Fruit fly (Drosophila melanogaster) ovary, adult (tissue): ENCODE results near the gene CG18265.
A peak's percentile ranks its signal among the peaks of the same experiment; 100 is the strongest.

Experiments used
- CG17801 ChIP-seq: fragments of 200-800 bp; optimal IDR thresholded peaks from 2 replicates; lab custom pipeline; 2019; ENCODE audit warnings: missing biosample characterization, mild to moderate bottlenecking, missing genetic modification characterization, moderate library complexity; ENCODE audit not compliant: partially characterized antibody

The CG18265 gene

DNA sequence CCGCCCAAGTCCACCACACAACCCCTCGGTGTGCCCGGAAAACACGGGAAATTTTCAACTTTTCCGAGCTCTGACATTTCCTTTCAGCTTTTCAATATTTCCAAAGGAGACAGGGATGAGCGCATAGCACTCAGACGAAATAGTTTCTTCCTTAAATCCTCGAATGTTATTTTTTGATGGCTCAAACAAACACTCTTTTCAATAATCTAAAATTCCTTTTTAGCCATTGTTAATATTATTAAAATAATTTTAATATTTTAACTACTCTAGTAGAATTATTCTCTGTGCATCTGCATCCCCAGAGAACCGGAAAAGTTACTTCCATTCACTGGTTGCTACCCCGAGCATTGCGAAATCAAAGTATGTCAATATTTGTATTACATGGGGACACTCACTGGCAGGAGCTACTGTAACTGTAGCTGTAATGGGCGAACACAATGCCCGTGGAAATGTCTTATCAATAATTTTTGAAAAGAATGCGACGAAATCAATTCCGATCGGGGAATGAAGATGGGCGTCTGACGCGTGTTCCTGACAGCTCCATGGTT, 18.6 kb downstream of the CG18265 start:
- no peak for TF ChIP-seq CG17801 (GFP tag; lab: Kevin White, UChicago)

- TF ChIP-seq CG17801 (GFP tag; lab: Kevin White, UChicago), result no peak
Observed at dm6 chr3L:17458856-17459518, 19.8 kb downstream of the CG18265 start.

- TF ChIP-seq CG17801 (GFP tag; lab: Kevin White, UChicago), result no peak
Observed at dm6 chr3L:17461369-17462012, 22.3 kb downstream of the CG18265 start.

- TF ChIP-seq CG17801 (GFP tag; lab: Kevin White, UChicago), result no peak
Observed at dm6 chr3L:17462474-17462873, 23.3 kb downstream of the CG18265 start.

DNA sequence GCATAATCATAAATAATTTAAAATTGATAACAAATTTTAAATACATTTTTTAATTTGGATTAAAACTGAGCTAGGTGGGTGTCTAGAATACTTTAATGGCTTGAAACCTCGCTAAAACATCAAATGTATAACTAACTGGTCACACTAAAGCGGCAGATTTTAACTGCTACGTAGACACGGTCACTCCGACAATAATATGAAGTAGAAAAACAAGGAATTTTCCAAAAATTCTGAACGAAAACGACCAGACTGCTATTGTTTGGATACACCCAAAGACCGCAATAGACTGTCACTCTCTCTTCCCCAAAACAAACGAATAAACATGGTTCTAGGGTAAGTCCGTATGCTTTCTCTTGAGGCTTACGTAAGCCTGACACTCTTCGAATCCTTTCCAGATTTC, 26.6 kb downstream of the CG18265 start, which contains the start of gene QIL1:
Gene QIL1 (plus strand): TSS at position 142 of the 400 bp plus-strand sequence.
- no peak for TF ChIP-seq CG17801 (GFP tag; lab: Kevin White, UChicago)

DNA sequence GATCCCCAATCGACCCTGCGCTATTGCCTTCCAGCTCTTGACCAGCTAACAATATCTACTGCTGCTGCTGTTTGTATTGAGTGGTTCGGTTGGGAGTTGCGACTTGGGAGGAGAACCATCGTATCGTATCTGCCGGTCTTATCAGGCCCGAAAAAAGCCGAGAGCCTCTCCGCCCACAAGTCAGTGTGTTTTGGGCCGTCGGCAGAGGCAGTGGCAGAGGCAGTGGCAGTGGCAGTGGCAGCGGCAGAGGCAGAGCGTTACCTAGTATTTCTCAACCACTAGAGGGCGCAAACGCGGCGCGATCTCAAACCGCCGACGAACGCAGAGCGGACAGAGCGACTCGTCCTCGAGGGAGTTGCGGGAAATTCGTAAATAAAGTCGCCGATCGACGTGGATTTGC, 30.9 kb downstream of the CG18265 start, which contains the start of gene SecCl:
Gene SecCl (plus strand): TSS at position 18 of the 400 bp plus-strand sequence.
- no peak for TF ChIP-seq CG17801 (GFP tag; lab: Kevin White, UChicago)

dm6 chr3L:17473889-17474288, 34.7 kb downstream of the CG18265 start:
- no peak for TF ChIP-seq CG17801 (GFP tag; lab: Kevin White, UChicago)

- TF ChIP-seq CG17801 (GFP tag; lab: Kevin White, UChicago), result peak; percentile 3
Observed at dm6 chr3L:17474711-17475451, 35.7 kb downstream of the CG18265 start, which contains the start of the genes UQCR-Q and CG46525. Gene UQCR-Q (plus strand): TSS chr3L:17474761. Gene CG46525 (plus strand): TSS chr3L:17475220.

DNA sequence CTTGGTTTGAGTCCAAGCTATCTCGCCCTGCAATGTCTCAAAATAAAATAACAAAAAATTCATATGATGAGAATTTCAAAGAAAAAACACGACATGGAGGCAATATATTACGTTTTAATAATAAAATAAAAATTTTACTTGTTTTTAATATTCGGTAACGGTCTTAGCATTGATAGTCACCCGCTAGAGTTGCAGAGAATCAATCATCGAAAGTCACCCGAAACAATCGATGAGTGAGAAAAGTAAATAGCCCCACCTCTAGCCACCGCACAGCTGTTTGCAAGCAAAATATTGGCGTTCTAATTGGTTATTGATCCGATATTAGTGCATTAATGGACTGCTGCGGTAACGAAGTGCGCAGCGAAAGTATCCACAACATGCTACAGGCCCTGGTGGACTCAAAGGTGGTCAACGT, 36.8 kb downstream of the CG18265 start, which contains the start of gene CG34250:
Gene CG34250 (plus strand): TSS at position 244 of the 415 bp plus-strand sequence.
- TF ChIP-seq CG17801 (GFP tag; lab: Kevin White, UChicago), result peak; percentile 56

dm6 chr3L:17476496-17476895, 37.3 kb downstream of the CG18265 start:
- no peak for TF ChIP-seq CG17801 (GFP tag; lab: Kevin White, UChicago)

DNA sequence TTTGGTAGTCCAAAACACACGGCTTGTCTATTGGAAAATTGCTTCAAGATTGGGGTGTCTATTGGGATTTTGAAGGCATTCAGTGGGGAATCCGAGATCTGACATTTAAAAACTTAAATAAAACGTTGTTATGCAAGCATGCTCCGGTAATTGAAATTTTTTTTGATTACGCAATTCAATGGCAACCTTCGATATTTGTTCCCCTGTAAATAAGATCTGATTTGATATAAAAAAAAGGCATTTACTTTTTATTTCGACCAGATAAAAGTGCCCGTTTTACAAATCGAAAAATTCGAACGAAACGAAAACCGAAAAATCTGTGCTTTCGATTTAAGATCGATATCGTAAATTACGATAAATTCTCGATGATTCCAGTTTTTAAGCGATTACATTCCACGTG, 39.6 kb downstream of the CG18265 start, which contains the start of the genes CG13733 and qjt:
Gene CG13733 (minus strand): TSS at position 101 of the 400 bp plus-strand sequence.
Gene qjt (plus strand): TSS at position 271 of the 400 bp plus-strand sequence.
- no peak for TF ChIP-seq CG17801 (GFP tag; lab: Kevin White, UChicago)

DNA sequence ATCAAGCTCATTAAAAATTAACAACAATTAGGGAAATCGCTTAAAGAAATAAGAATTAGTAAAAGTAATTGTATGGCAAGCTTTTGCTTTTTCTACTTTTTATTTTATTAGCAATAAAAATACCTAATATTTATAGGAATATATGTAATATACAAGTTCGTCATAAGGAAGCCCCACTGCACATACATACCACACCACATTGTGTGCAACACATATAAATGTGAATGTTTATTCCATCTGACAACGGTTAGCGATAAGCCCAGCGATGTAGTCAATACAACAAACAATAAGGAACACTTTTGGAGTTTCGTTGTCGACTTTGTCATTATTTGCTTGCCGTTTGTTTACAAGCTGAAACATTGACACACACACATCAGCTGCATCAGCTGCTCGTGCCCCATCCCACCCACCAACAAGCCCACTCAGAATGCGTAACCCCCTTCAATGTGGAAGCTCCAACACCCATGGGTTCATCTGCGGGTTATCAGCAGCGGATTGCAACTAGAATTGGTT, 46.1 kb downstream of the CG18265 start:
- TF ChIP-seq CG17801 (GFP tag; lab: Kevin White, UChicago), result no peak

DNA sequence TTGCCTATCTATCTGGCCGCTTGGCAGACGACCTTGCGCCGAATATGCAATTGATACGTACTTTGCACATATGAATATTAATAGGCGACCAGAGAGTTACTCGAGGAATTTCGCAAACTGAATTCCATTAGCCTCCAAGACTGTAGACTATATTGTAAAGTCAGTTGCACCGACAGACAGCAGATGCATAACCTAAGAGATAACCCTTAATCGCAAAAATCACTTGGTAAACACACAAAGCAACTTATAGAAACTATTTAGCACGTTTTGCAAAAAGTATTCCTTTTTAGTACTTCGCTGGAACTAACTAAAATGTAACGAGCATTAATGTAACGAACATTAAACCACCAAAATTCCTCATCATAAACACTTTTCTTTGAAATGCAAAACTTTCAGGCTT, 46.9 kb downstream of the CG18265 start, which contains the start of gene CG6333:
Gene CG6333 (minus strand): TSS at position 101 of the 400 bp plus-strand sequence.
- TF ChIP-seq CG17801 (GFP tag; lab: Kevin White, UChicago), result no peak
